Fruit fly (Drosophila melanogaster) whole organism: ENCODE results near the gene TpnC25D.

ENCODE experiments used
- CG8478 ChIP-seq: fragments of >200 bp; optimal IDR thresholded peaks from 2 replicates; lab custom pipeline; 2018; ENCODE audit warnings: inconsistent platforms
- Dll ChIP-seq: fragments of >200 bp; optimal IDR thresholded peaks from 2 replicates; lab custom pipeline; 2017
- EcR ChIP-seq, 2 experiments: fragments of >200 bp; optimal IDR thresholded peaks; 2 replicates each; lab custom pipeline; 2017; ENCODE audit warnings: missing biosample characterization in 2 of 2, missing genetic modification characterization in 2 of 2, missing genetic modification reagents in 2 of 2
- pan ChIP-seq: fragments of >200 bp; optimal IDR thresholded peaks from 2 replicates; lab custom pipeline; 2017
- psq ChIP-seq: fragments of >200 bp; optimal IDR thresholded peaks from 2 replicates; lab custom pipeline; 2017
- usp ChIP-seq: fragments of >200 bp; optimal IDR thresholded peaks from 2 replicates; lab custom pipeline; 2017; ENCODE audit warnings: missing biosample characterization, missing genetic modification characterization, mixed read lengths

The TpnC25D gene

dm6 chr2L:5261223-5261984, 44.9 kb downstream of the TpnC25D start:
- TF ChIP-seq psq (lab: Kevin White, UChicago), result no peak
- no peak for TF ChIP-seq Dll (lab: Kevin White, UChicago)
- TF ChIP-seq pan (lab: Kevin White, UChicago), result no peak
- TF ChIP-seq EcR (GFP tag; optimal IDR thresholded peaks at IDR 0.05; lab: Kevin White, UChicago), result no peak
- no peak for TF ChIP-seq usp
- no peak for TF ChIP-seq CG8478

- TF ChIP-seq pan (lab: Kevin White, UChicago), result no peak
- no peak for TF ChIP-seq EcR (GFP tag; optimal IDR thresholded peaks at IDR 0.05; lab: Kevin White, UChicago)
- TF ChIP-seq usp, result no peak
These were observed 47.0 kb downstream of the TpnC25D start, which contains the start of gene Cyp4ac1 for dm6 chr2L:5263343-5264051. Gene Cyp4ac1 (plus strand): TSS chr2L:5264001.

dm6 chr2L:5264157-5264556, 47.7 kb downstream of the TpnC25D start:
- TF ChIP-seq EcR (GFP tag; optimal IDR thresholded peaks at IDR 0.05; lab: Kevin White, UChicago) (no peak), usp (no peak), Dll (lab: Kevin White, UChicago) (no peak), psq (lab: Kevin White, UChicago) (no peak), pan (lab: Kevin White, UChicago) (no peak), CG8478 (no peak)

dm6 chr2L:5266092-5266491, 49.6 kb downstream of the TpnC25D start, which contains the start of gene Cyp4ac2:
Gene Cyp4ac2 (plus strand): TSS chr2L:5266392.
- no peak for TF ChIP-seq EcR (GFP tag; optimal IDR thresholded peaks at IDR 0.05; lab: Kevin White, UChicago)
- no peak for TF ChIP-seq pan (lab: Kevin White, UChicago)
- TF ChIP-seq CG8478, result no peak
- TF ChIP-seq Dll (lab: Kevin White, UChicago), result no peak
- no peak for TF ChIP-seq psq (lab: Kevin White, UChicago)
- TF ChIP-seq usp, result no peak

- no peak for TF ChIP-seq psq (lab: Kevin White, UChicago)
These were observed 51.7 kb downstream of the TpnC25D start, which contains the start of gene Cyp4ac3 for dm6 chr2L:5268198-5268597. Gene Cyp4ac3 (plus strand): TSS chr2L:5268498.
